Worm (Caenorhabditis elegans) whole organism, L1 larva: Measurements from ENCODE around the gene lec-5.

Source experiments
- aly-2 ChIP-seq: fragments of 150-350 bp; optimal IDR thresholded peaks from 2 replicates; lab custom pipeline; 2014; ENCODE audit warnings: missing biosample characterization, missing genetic modification characterization
- ama-1 ChIP-seq: fragments of 150-350 bp; optimal IDR thresholded peaks from 2 replicates; lab custom pipeline; 2014
- jun-1 ChIP-seq: fragments of 150-350 bp; optimal IDR thresholded peaks from 2 replicates; lab custom pipeline; 2014; ENCODE audit warnings: missing biosample characterization, missing genetic modification reagents, missing genetic modification characterization
- nhr-11 ChIP-seq: fragments of 150-350 bp; optimal IDR thresholded peaks from 2 replicates; lab custom pipeline; 2014; ENCODE audit warnings: missing biosample characterization, missing genetic modification characterization
- nhr-237 ChIP-seq: fragments of 150-350 bp; optimal IDR thresholded peaks from 2 replicates; lab custom pipeline; 2014; ENCODE audit warnings: missing biosample characterization, missing genetic modification characterization
- nhr-84 ChIP-seq: sonication (generic microtip); optimal IDR thresholded peaks from 2 replicates; lab custom pipeline; 2017; ENCODE audit warnings: missing biosample characterization, missing genetic modification characterization
- swsn-7 ChIP-seq: sonication (generic microtip); optimal IDR thresholded peaks from 2 replicates; lab custom pipeline; 2016; ENCODE audit warnings: missing genetic modification characterization, missing compliant biosample characterization
- zag-1 ChIP-seq: fragments of 150-350 bp; optimal IDR thresholded peaks from 2 replicates; lab custom pipeline; 2014; ENCODE audit warnings: missing biosample characterization, missing genetic modification characterization

- TF ChIP-seq swsn-7 (tag; lab: Kevin White, UChicago) (no peak), ama-1 (lab: Kevin White, UChicago) (no peak), zag-1 (tag; lab: Kevin White, UChicago) (no peak), jun-1 (tag; lab: Kevin White, UChicago) (no peak), nhr-11 (tag; lab: Kevin White, UChicago) (no peak), nhr-237 (tag; lab: Kevin White, UChicago) (no peak), nhr-84 (tag; lab: Kevin White, UChicago) (no peak), aly-2 (tag; lab: Kevin White, UChicago) (no peak)
Observed at ce11 chrII:5835146-5835545, 5.8 kb downstream of the lec-5 start.
